Worm (Caenorhabditis elegans) whole organism, L3 larva: ENCODE measurements around the gene F21D5.6.

ENCODE experiments used
- elt-1 ChIP-seq: fragments of 150-350 bp; optimal IDR thresholded peaks from 2 replicates; lab custom pipeline; 2014; ENCODE audit warnings: missing biosample characterization, missing genetic modification characterization
- elt-3 ChIP-seq, 3 experiments: fragments of 150-350 bp in 1 of 3; sonication (generic microtip) in 2 of 3; optimal IDR thresholded peaks; 2 replicates in 2 of 3; 4 replicates in 1 of 3; lab custom pipeline; 2014 to 2017; ENCODE audit warnings: missing biosample characterization in 3 of 3, missing genetic modification characterization in 3 of 3
- lin-39 ChIP-seq: fragments of 150-350 bp; optimal IDR thresholded peaks from 2 replicates; lab custom pipeline; 2018; ENCODE audit warnings: missing biosample characterization, missing genetic modification reagents, missing genetic modification characterization

- no peak for TF ChIP-seq elt-1 (tag; lab: Kevin White, UChicago)
- TF ChIP-seq elt-3 (tag; optimal IDR thresholded peaks at IDR 0.05; lab: Kevin White, UChicago): no peak
- TF ChIP-seq lin-39 (tag; lab: Kevin White, UChicago): no peak
These were observed 35.7 kb downstream of the F21D5.6 start, which contains the start of gene H23L24.4 for ce11 chrIV:8705504-8705903.
